Worm (Caenorhabditis elegans): ENCODE results near the gene C09E7.10.

The C09E7.10 gene

ce11 chrIII:6482918-6483317, 36.9 kb downstream of the C09E7.10 start, which contains the start of gene chtb-2:
TSS of gene chtb-2 (plus strand) at chrIII:6483218.
- TF ChIP-seq aly-2 (tag; optimal IDR thresholded peaks at IDR 0.05), result no peak
- no peak for TF ChIP-seq unc-62 (GFP tag; optimal IDR thresholded peaks at IDR 0.05)
- no peak for TF ChIP-seq sma-9 (GFP tag; optimal IDR thresholded peaks at IDR 0.05)
- TF ChIP-seq sma-9 (tag; optimal IDR thresholded peaks at IDR 0.05), result no peak
- no peak for TF ChIP-seq crh-2 (tag; optimal IDR thresholded peaks at IDR 0.05)
- TF ChIP-seq lin-11 (tag; optimal IDR thresholded peaks at IDR 0.05), result no peak
- no peak for TF ChIP-seq nhr-11 (tag; optimal IDR thresholded peaks at IDR 0.05)
- no peak for TF ChIP-seq peb-1 (tag; optimal IDR thresholded peaks at IDR 0.05)
- TF ChIP-seq ztf-11 (tag; optimal IDR thresholded peaks at IDR 0.05), result no peak

- TF ChIP-seq ZK546.5 (tag; optimal IDR thresholded peaks at IDR 0.05) (no peak), nhr-77 (tag; optimal IDR thresholded peaks at IDR 0.05) (no peak), sma-3 (GFP tag; optimal IDR thresholded peaks at IDR 0.05) (no peak), gmeb-1 (tag; optimal IDR thresholded peaks at IDR 0.05) (no peak)
Observed at ce11 chrIII:6479439-6479838, 40.4 kb downstream of the C09E7.10 start.

ce11 chrIII:6478256-6479004, 41.4 kb downstream of the C09E7.10 start, which contains the start of gene zip-8:
TSS of gene zip-8 (plus strand) at chrIII:6478955.
- no peak for TF ChIP-seq nhr-25 (tag; optimal IDR thresholded peaks at IDR 0.05)
- no peak for TF ChIP-seq nhr-11 (tag; optimal IDR thresholded peaks at IDR 0.05)
- TF ChIP-seq nhr-21 (tag; optimal IDR thresholded peaks at IDR 0.05), result no peak
- TF ChIP-seq nhr-10 (tag; optimal IDR thresholded peaks at IDR 0.05), result no peak
- no peak for TF ChIP-seq nhr-6 (tag; optimal IDR thresholded peaks at IDR 0.05)
- TF ChIP-seq ztf-1 (GFP tag; conservative IDR thresholded peaks at IDR 0.05), result no peak
- no peak for TF ChIP-seq ztf-4 (tag; optimal IDR thresholded peaks at IDR 0.05)

DNA sequence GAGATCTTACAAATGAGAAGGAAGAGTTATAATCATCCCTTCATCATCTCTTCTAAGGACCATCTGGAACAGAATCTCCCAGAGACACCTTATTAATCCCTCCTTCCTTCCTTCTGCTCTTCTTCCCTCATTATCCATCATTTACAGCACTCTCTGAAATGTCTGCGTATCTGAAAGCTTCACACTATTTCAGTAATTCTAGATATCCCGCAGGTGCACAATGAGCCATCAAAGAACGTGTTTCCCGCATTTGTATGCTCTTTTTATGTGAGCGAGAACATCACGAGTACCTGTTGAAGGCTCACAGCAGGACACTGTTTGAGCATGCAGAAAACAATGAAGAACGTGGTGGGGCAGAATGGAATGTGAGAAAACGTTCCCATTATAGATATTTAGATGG, 43.5 kb downstream of the C09E7.10 start:
- TF ChIP-seq lsy-2 (tag; optimal IDR thresholded peaks at IDR 0.05), result no peak
- no peak for TF ChIP-seq sma-3 (GFP tag; optimal IDR thresholded peaks at IDR 0.05)
- TF ChIP-seq egl-27 (tag; optimal IDR thresholded peaks at IDR 0.05), result no peak
- no peak for TF ChIP-seq skn-1 (tag; optimal IDR thresholded peaks at IDR 0.05)
- TF ChIP-seq nhr-12 (tag; optimal IDR thresholded peaks at IDR 0.05), result no peak

DNA sequence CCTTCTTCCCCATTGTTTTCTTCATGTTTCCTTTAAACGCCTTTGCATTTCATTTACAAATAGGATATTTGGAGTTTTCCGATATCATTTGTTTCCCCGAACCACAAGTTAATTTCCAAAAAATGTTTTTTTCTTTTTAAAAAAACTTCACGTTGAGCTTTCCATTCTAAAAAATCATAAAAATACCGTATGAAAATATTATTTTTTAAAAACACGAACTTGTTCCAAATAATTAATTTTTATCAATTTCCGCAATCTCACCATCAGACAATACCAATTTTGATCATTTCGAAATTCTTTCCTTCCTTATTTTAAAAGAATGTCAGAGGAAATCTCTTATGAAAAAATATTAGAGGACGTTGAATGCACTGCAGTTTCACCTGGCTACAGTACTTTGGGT, 48.4 kb downstream of the C09E7.10 start, which contains the start of gene wht-6:
wht-6 (plus strand) TSS at position 301 of the 400 bp plus-strand sequence.
- TF ChIP-seq sma-9 (GFP tag; optimal IDR thresholded peaks at IDR 0.05) (no peak), sma-9 (tag; optimal IDR thresholded peaks at IDR 0.05) (no peak), skn-1 (tag; optimal IDR thresholded peaks at IDR 0.05) (no peak), elt-3 (tag; optimal IDR thresholded peaks at IDR 0.05) (no peak), nhr-237 (tag; optimal IDR thresholded peaks at IDR 0.05) (no peak), lin-11 (tag; optimal IDR thresholded peaks at IDR 0.05) (no peak), ztf-4 (tag; optimal IDR thresholded peaks at IDR 0.05) (no peak), F13H6.1 (tag; optimal IDR thresholded peaks at IDR 0.05) (no peak), lin-13 (GFP tag; optimal IDR thresholded peaks at IDR 0.05) (no peak), mab-5 (tag; optimal IDR thresholded peaks at IDR 0.05) (no peak), unc-62 (GFP tag; optimal IDR thresholded peaks at IDR 0.05) (no peak), zag-1 (tag; optimal IDR thresholded peaks at IDR 0.05) (no peak), ZK546.5 (tag; optimal IDR thresholded peaks at IDR 0.05) (no peak), R02D3.7 (tag; optimal IDR thresholded peaks at IDR 0.05) (no peak), unc-55 (GFP tag; optimal IDR thresholded peaks at IDR 0.05) (no peak), C34F6.9 (tag; optimal IDR thresholded peaks at IDR 0.05) (no peak), sem-4 (tag; optimal IDR thresholded peaks at IDR 0.05) (no peak), ceh-16 (tag; optimal IDR thresholded peaks at IDR 0.05) (no peak), nhr-11 (tag; optimal IDR thresholded peaks at IDR 0.05) (no peak), lin-39 (tag; optimal IDR thresholded peaks at IDR 0.05) (no peak), elt-1 (tag; optimal IDR thresholded peaks at IDR 0.05) (no peak)

Data from whole organism, L2 larva.